Worm (Caenorhabditis elegans): ENCODE data around the gene bli-1.

Gene bli-1

ce11 chrII:10665031-10665430 is 43.7 kb upstream of the bli-1 start, which contains the start of gene D2089.3:
Gene D2089.3, minus strand, starts transcription at chrII:10665131.
- TF ChIP-seq elt-1 (tag; optimal IDR thresholded peaks at IDR 0.05): no peak
- TF ChIP-seq nhr-6 (tag; optimal IDR thresholded peaks at IDR 0.05): no peak
- no peak for TF ChIP-seq Y55F3AM.14 (GFP tag; optimal IDR thresholded peaks at IDR 0.05)
- no peak for TF ChIP-seq ztf-11 (tag; optimal IDR thresholded peaks at IDR 0.05)

- TF ChIP-seq R02D3.7 (tag; optimal IDR thresholded peaks at IDR 0.05) (no peak), zag-1 (tag; optimal IDR thresholded peaks at IDR 0.05) (no peak), gmeb-1 (tag; optimal IDR thresholded peaks at IDR 0.05) (no peak), unc-62 (GFP tag; optimal IDR thresholded peaks at IDR 0.05) (no peak), peb-1 (tag; optimal IDR thresholded peaks at IDR 0.05) (no peak), mdl-1 (tag; optimal IDR thresholded peaks at IDR 0.05) (no peak), sma-9 (GFP tag; optimal IDR thresholded peaks at IDR 0.05) (no peak), sma-9 (tag; optimal IDR thresholded peaks at IDR 0.05) (no peak), mab-5 (tag; optimal IDR thresholded peaks at IDR 0.05) (no peak), ztf-1 (GFP tag; conservative IDR thresholded peaks at IDR 0.05) (no peak), nhr-25 (tag; optimal IDR thresholded peaks at IDR 0.05) (no peak), nhr-10 (tag; optimal IDR thresholded peaks at IDR 0.05) (no peak), egl-27 (tag; optimal IDR thresholded peaks at IDR 0.05) (no peak), C34F6.9 (tag; optimal IDR thresholded peaks at IDR 0.05) (no peak), fos-1 (tag; optimal IDR thresholded peaks at IDR 0.05) (no peak), elt-3 (tag; optimal IDR thresholded peaks at IDR 0.05) (no peak), nhr-12 (tag; optimal IDR thresholded peaks at IDR 0.05) (no peak)
Observed at ce11 chrII:10675302-10675701, 33.5 kb upstream of the bli-1 start, which contains the start of gene ptb-1. Gene ptb-1, plus strand, starts transcription at chrII:10675602.

DNA sequence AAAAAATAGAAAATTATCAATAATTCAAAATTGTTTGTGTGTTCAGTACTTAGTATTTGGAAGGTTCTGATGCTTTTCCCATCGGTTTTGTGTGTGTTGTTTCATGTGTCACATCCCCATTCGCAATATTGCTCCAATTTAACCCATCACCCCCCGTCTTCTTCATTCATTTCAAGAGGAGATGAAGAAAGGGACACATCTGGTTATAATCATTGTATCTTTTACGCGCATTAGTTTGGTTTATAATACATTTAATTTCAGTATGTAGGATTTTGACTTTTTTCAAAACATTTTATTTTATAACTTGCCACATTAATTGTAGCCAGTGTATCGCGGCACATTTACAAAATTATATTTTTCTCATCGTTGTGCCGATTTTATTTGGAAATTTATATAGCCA is 28.6 kb upstream of the bli-1 start:
- TF ChIP-seq sma-9 (GFP tag; optimal IDR thresholded peaks at IDR 0.05): no peak
- no peak for TF ChIP-seq sma-9 (tag; optimal IDR thresholded peaks at IDR 0.05)
- TF ChIP-seq nhr-129 (tag; optimal IDR thresholded peaks at IDR 0.05): no peak
- no peak for TF ChIP-seq ama-1 (optimal IDR thresholded peaks at IDR 0.05)
- TF ChIP-seq lin-39 (tag; optimal IDR thresholded peaks at IDR 0.05): no peak
- no peak for TF ChIP-seq sem-4 (tag; optimal IDR thresholded peaks at IDR 0.05)
- no peak for TF ChIP-seq gmeb-1 (tag; optimal IDR thresholded peaks at IDR 0.05)
- no peak for TF ChIP-seq snpc-4 (tag; optimal IDR thresholded peaks at IDR 0.05)
- TF ChIP-seq F13H6.1 (tag; optimal IDR thresholded peaks at IDR 0.05): no peak
- TF ChIP-seq mbf-1 (tag; optimal IDR thresholded peaks at IDR 0.05): no peak
- no peak for TF ChIP-seq C34F6.9 (tag; optimal IDR thresholded peaks at IDR 0.05)
- no peak for TF ChIP-seq lin-11 (tag; optimal IDR thresholded peaks at IDR 0.05)
- no peak for TF ChIP-seq skn-1 (tag; optimal IDR thresholded peaks at IDR 0.05)
- TF ChIP-seq unc-39 (tag; optimal IDR thresholded peaks at IDR 0.05): no peak
- no peak for TF ChIP-seq Y55F3AM.14 (GFP tag; optimal IDR thresholded peaks at IDR 0.05)
- no peak for TF ChIP-seq lin-13 (GFP tag; optimal IDR thresholded peaks at IDR 0.05)
- no peak for TF ChIP-seq dmd-4 (tag; optimal IDR thresholded peaks at IDR 0.05)
- TF ChIP-seq zag-1 (tag; optimal IDR thresholded peaks at IDR 0.05): no peak

DNA sequence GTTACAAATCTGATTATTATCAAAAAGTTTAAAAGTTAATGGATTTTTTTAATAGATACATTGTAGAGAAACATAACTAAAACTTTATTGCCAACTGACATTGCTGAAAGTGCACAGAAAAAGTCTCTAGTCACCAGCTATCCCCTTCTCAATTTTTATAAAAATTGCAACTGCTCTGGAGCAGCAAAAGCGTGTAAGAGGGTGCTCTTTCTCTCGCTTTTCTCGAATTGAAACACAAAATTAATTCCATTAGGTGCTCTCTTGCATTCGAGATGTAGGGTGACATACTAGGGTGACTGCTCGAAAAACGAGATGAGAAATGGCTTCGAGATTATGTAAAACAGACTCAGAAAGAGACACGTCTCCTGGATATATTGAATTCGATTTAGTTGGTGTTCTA is 28.1 kb upstream of the bli-1 start:
- TF ChIP-seq elt-3 (tag; optimal IDR thresholded peaks at IDR 0.05) (no peak), unc-55 (GFP tag; optimal IDR thresholded peaks at IDR 0.05) (no peak), mdl-1 (tag; optimal IDR thresholded peaks at IDR 0.05) (no peak), nhr-25 (tag; optimal IDR thresholded peaks at IDR 0.05) (no peak), sem-4 (tag; optimal IDR thresholded peaks at IDR 0.05) (no peak), crh-2 (tag; optimal IDR thresholded peaks at IDR 0.05) (no peak), R02D3.7 (tag; optimal IDR thresholded peaks at IDR 0.05) (no peak), zag-1 (tag; optimal IDR thresholded peaks at IDR 0.05) (no peak), aly-2 (tag; optimal IDR thresholded peaks at IDR 0.05) (no peak), ztf-11 (tag; optimal IDR thresholded peaks at IDR 0.05) (no peak), sma-3 (GFP tag; optimal IDR thresholded peaks at IDR 0.05) (no peak), mbf-1 (tag; optimal IDR thresholded peaks at IDR 0.05) (no peak), dmd-4 (tag; optimal IDR thresholded peaks at IDR 0.05) (no peak), nhr-11 (tag; optimal IDR thresholded peaks at IDR 0.05) (no peak)

DNA sequence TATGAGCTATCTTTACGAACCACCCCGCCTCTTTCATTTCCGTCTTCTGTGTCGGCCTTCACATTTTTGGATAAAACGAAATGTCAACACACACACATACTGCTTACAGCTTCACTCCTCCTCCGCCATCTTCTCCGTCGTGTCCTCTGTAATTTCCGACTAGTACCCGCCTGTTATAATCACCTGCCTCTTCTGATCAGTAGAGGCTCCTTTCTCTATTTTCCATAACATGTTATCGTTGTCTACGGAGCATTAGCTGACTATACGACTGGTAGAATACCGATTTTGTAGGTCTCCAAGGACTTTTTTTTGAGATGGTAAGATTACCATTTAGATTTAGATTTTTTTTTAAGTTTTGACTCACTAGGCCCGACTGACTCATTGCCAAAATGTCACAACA is 23.8 kb upstream of the bli-1 start:
- no peak for TF ChIP-seq nhr-77 (tag; optimal IDR thresholded peaks at IDR 0.05)
- no peak for TF ChIP-seq lin-11 (tag; optimal IDR thresholded peaks at IDR 0.05)
- no peak for TF ChIP-seq ceh-16 (tag; optimal IDR thresholded peaks at IDR 0.05)
- TF ChIP-seq mab-5 (tag; optimal IDR thresholded peaks at IDR 0.05): no peak
- TF ChIP-seq sem-4 (tag; optimal IDR thresholded peaks at IDR 0.05): no peak
- TF ChIP-seq snpc-4 (tag; optimal IDR thresholded peaks at IDR 0.05): no peak
- TF ChIP-seq R02D3.7 (tag; optimal IDR thresholded peaks at IDR 0.05): no peak
